Worm (Caenorhabditis elegans): ENCODE measurements around the gene F01G10.4.

ce11 chrIV:10281482-10281881 lies 49.1 kb upstream of the F01G10.4 start, which contains the start of gene thk-1:
- TF ChIP-seq tbx-9 (tag; optimal IDR thresholded peaks at IDR 0.05; ENCODE audit: borderline replicate concordance) (no peak), ceh-79 (tag; optimal IDR thresholded peaks at IDR 0.05) (no peak), somi-1 (GFP tag; optimal IDR thresholded peaks at IDR 0.05) (no peak), dpff-1 (tag; optimal IDR thresholded peaks at IDR 0.05) (no peak), ekl-4 (GFP tag; IDR thresholded peaks at IDR 0.05) (no peak), ztf-28 (GFP tag; IDR thresholded peaks at IDR 0.05) (no peak), unc-62 (GFP tag; optimal IDR thresholded peaks at IDR 0.05) (no peak), tbp1 (GFP tag; optimal IDR thresholded peaks at IDR 0.05) (no peak), rec-8 (tag; optimal IDR thresholded peaks at IDR 0.05) (no peak), pha-4 (tag; optimal IDR thresholded peaks at IDR 0.05) (no peak), athp-1 (tag; optimal IDR thresholded peaks at IDR 0.05) (no peak)
